Worm (Caenorhabditis elegans) whole organism, mixed stage, embryonic: ENCODE results near the gene die-1.

Experiments
- M03D4.4 ChIP-seq: sonication (generic microtip); optimal IDR thresholded peaks from 2 replicates; lab custom pipeline; 2017; ENCODE audit warnings: mild to moderate bottlenecking, missing genetic modification characterization, missing compliant biosample characterization
- bed-3 ChIP-seq: fragments of 200-800 bp; sonication (Bioruptor generic); optimal IDR thresholded peaks from 3 replicates; lab custom pipeline; 2018; ENCODE audit warnings: mild to moderate bottlenecking, missing genetic modification characterization, moderate library complexity, missing compliant biosample characterization
- blmp-1 ChIP-seq: fragments of 150-350 bp; optimal IDR thresholded peaks from 2 replicates; lab custom pipeline; 2014; ENCODE audit warnings: missing biosample characterization, missing genetic modification characterization
- ceh-39 ChIP-seq: fragments of 150-350 bp; optimal IDR thresholded peaks from 2 replicates; lab custom pipeline; 2014; ENCODE audit warnings: missing biosample characterization, missing genetic modification characterization
- ceh-43 ChIP-seq: fragments of 200-800 bp; sonication (Bioruptor generic); optimal IDR thresholded peaks from 2 replicates; lab custom pipeline; 2018; ENCODE audit warnings: mild to moderate bottlenecking, missing genetic modification characterization, moderate library complexity, missing compliant biosample characterization
- ceh-83 ChIP-seq: fragments of 200-800 bp; sonication (Bioruptor generic); optimal IDR thresholded peaks from 2 replicates; lab custom pipeline; 2018; ENCODE audit warnings: mild to moderate bottlenecking, missing genetic modification characterization, missing compliant biosample characterization
- ces-1 ChIP-seq: fragments of 150-350 bp; optimal IDR thresholded peaks from 2 replicates; lab custom pipeline; 2014; ENCODE audit warnings: missing biosample characterization, missing genetic modification reagents, missing genetic modification characterization
- drap-1 ChIP-seq: fragments of 200-800 bp; sonication (Bioruptor generic); optimal IDR thresholded peaks from 3 replicates; lab custom pipeline; 2018; ENCODE audit warnings: mild to moderate bottlenecking, missing genetic modification characterization, missing compliant biosample characterization
- elt-1 ChIP-seq: sonication (generic microtip); optimal IDR thresholded peaks from 2 replicates; lab custom pipeline; 2017; ENCODE audit warnings: missing genetic modification characterization, mild to moderate bottlenecking, missing compliant biosample characterization, antibody characterized with exemption, moderate library complexity, borderline replicate concordance; ENCODE audit not compliant: insufficient read depth
- elt-3 ChIP-seq: fragments of 150-350 bp; optimal IDR thresholded peaks from 2 replicates; lab custom pipeline; 2014; ENCODE audit warnings: missing biosample characterization, missing genetic modification characterization
- flh-1 ChIP-seq: fragments of 200-800 bp; sonication (Bioruptor generic); optimal IDR thresholded peaks from 2 replicates; lab custom pipeline; 2018; ENCODE audit warnings: mild to moderate bottlenecking, missing genetic modification characterization, moderate library complexity, missing compliant biosample characterization
- hlh-1 ChIP-seq: fragments of 150-350 bp; optimal IDR thresholded peaks from 2 replicates; lab custom pipeline; 2014; ENCODE audit warnings: missing biosample characterization, missing genetic modification reagents, missing genetic modification characterization
- lin-13 ChIP-seq: fragments of 150-350 bp; optimal IDR thresholded peaks from 2 replicates; lab custom pipeline; 2014; ENCODE audit warnings: missing biosample characterization, missing genetic modification characterization
- lin-32 ChIP-seq: fragments of 200-800 bp; sonication (Bioruptor generic); optimal IDR thresholded peaks from 2 replicates; lab custom pipeline; 2018; ENCODE audit warnings: mild to moderate bottlenecking, missing genetic modification characterization, missing compliant biosample characterization
- lsy-2 ChIP-seq: fragments of 150-350 bp; optimal IDR thresholded peaks from 2 replicates; lab custom pipeline; 2014; ENCODE audit warnings: missing biosample characterization, missing genetic modification characterization
- mab-5 ChIP-seq: fragments of 150-350 bp; optimal IDR thresholded peaks from 2 replicates; lab custom pipeline; 2014; ENCODE audit warnings: missing biosample characterization, missing genetic modification characterization
- mep-1 ChIP-seq: fragments of 150-350 bp; optimal IDR thresholded peaks from 2 replicates; lab custom pipeline; 2017; ENCODE audit warnings: missing biosample characterization, missing genetic modification reagents, missing genetic modification characterization, inconsistent platforms
- mls-2 ChIP-seq: sonication (generic microtip); optimal IDR thresholded peaks from 2 replicates; lab custom pipeline; 2016; ENCODE audit warnings: mild to moderate bottlenecking, missing genetic modification characterization, moderate library complexity, missing compliant biosample characterization
- nhr-12 ChIP-seq: fragments of 150-350 bp; optimal IDR thresholded peaks from 2 replicates; lab custom pipeline; 2014; ENCODE audit warnings: missing biosample characterization, missing genetic modification characterization
- nhr-2 ChIP-seq: fragments of 150-350 bp; optimal IDR thresholded peaks from 2 replicates; lab custom pipeline; 2014; ENCODE audit warnings: missing biosample characterization, missing genetic modification characterization
- nhr-237 ChIP-seq: fragments of 150-350 bp; optimal IDR thresholded peaks from 2 replicates; lab custom pipeline; 2014; ENCODE audit warnings: missing biosample characterization, missing genetic modification characterization
- nhr-28 ChIP-seq: fragments of 150-350 bp; optimal IDR thresholded peaks from 2 replicates; lab custom pipeline; 2014; ENCODE audit warnings: missing biosample characterization, missing genetic modification characterization
- nhr-76 ChIP-seq: sonication (generic microtip); optimal IDR thresholded peaks from 2 replicates; lab custom pipeline; 2017; ENCODE audit warnings: missing biosample characterization, missing genetic modification characterization
- pha-4 ChIP-seq: fragments of 150-350 bp; optimal IDR thresholded peaks from 2 replicates; lab custom pipeline; 2018; ENCODE audit warnings: missing biosample characterization, missing genetic modification reagents, missing genetic modification characterization
- snpc-4 ChIP-seq: fragments of 150-350 bp; optimal IDR thresholded peaks from 2 replicates; lab custom pipeline; 2014; ENCODE audit warnings: missing biosample characterization, missing genetic modification characterization
- sptf-1 ChIP-seq: sonication (generic microtip); optimal IDR thresholded peaks from 2 replicates; lab custom pipeline; 2017; ENCODE audit warnings: mild to moderate bottlenecking, missing genetic modification characterization, moderate library complexity, missing compliant biosample characterization
- tbx-8 ChIP-seq: fragments of 200-800 bp; sonication (Bioruptor generic); optimal IDR thresholded peaks from 2 replicates; lab custom pipeline; 2018; ENCODE audit warnings: mild to moderate bottlenecking, missing genetic modification characterization, moderate library complexity, missing compliant biosample characterization
- unc-120 ChIP-seq: sonication (generic microtip); optimal IDR thresholded peaks from 2 replicates; lab custom pipeline; 2017; ENCODE audit warnings: missing genetic modification characterization, missing compliant biosample characterization; ENCODE audit not compliant: poor library complexity, severe bottlenecking
- unc-39 ChIP-seq: fragments of 150-350 bp; optimal IDR thresholded peaks from 2 replicates; lab custom pipeline; 2014; ENCODE audit warnings: missing biosample characterization, missing genetic modification characterization
- unc-62 ChIP-seq: fragments of 150-350 bp; optimal IDR thresholded peaks from 2 replicates; lab custom pipeline; 2014; ENCODE audit warnings: missing biosample characterization, missing genetic modification reagents, missing genetic modification characterization
- zip-8 ChIP-seq: fragments of 150-350 bp; optimal IDR thresholded peaks from 2 replicates; lab custom pipeline; 2014; ENCODE audit warnings: missing biosample characterization, missing genetic modification characterization
- ztf-11 ChIP-seq: fragments of 150-350 bp; optimal IDR thresholded peaks from 2 replicates; lab custom pipeline; 2014; ENCODE audit warnings: missing biosample characterization, missing genetic modification characterization

Gene die-1

DNA sequence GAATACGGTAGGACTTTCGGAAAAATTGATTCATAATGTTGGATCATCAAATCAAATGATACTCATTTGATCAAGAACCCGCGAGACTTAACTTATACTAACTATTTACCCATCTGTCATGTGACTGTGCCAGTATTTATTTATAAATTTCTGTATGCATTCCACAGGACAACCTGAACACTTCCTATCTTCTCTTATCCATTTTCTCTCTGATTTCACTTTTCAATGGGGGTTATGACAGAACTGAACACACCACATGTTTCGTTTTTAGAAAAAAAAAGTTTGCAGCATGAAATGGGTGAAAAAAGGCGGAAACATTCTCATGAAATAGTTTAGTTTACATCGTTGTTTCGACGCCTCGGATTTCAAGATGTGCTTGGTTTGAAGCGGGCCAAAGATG, 50.2 kb downstream of the die-1 start:
- TF ChIP-seq zip-8 (tag; lab: Kevin White, UChicago), result no peak
- no peak for TF ChIP-seq nhr-12 (tag; lab: Kevin White, UChicago)
- no peak for TF ChIP-seq M03D4.4 (tag; lab: Kevin White, UChicago)
- no peak for TF ChIP-seq ceh-83 (GFP tag; lab: Kevin White, UChicago)
- TF ChIP-seq ceh-39 (tag; lab: Kevin White, UChicago), result no peak
- TF ChIP-seq mab-5, result no peak
- TF ChIP-seq ztf-11 (tag; lab: Kevin White, UChicago), result no peak
- no peak for TF ChIP-seq flh-1 (GFP tag; lab: Kevin White, UChicago)
- TF ChIP-seq unc-62 (GFP tag; lab: Kevin White, UChicago), result no peak
- no peak for TF ChIP-seq sptf-1 (tag; lab: Kevin White, UChicago)
- TF ChIP-seq blmp-1, result no peak
- TF ChIP-seq ceh-43 (GFP tag; lab: Kevin White, UChicago), result no peak
- TF ChIP-seq lsy-2 (tag; lab: Kevin White, UChicago), result no peak

DNA sequence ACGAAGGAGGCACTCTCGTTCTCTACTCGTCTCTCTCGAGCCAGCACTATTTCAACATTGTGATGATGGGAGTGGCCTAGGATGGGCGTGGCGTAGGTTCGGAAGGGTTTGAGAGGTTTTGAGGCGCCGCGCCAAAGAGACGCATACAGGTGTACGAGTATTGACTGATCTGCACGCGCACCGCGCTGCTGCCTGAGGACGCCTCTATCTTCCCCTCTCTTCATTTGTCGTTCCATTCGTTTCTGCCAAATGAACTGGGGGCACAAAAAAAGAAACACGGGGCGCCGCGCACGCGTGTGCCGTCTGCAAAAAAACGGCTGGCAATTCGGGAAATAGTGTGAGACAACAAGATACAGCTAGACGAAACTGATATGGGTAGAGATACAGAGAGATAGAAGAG, 51.7 kb downstream of the die-1 start, which contains the start of gene lec-2:
Gene lec-2 (minus strand): TSS at position 171 of the 400 bp plus-strand sequence.
- TF ChIP-seq flh-1 (GFP tag; lab: Kevin White, UChicago) (no peak), mls-2 (tag; lab: Kevin White, UChicago) (no peak), hlh-1 (no peak), mab-5 (no peak), nhr-2 (no peak), ces-1 (GFP tag; lab: Kevin White, UChicago) (no peak), ztf-11 (tag; lab: Kevin White, UChicago) (no peak), bed-3 (no peak), blmp-1 (no peak), lin-13 (tag; lab: Kevin White, UChicago) (no peak), unc-39 (no peak), sptf-1 (tag; lab: Kevin White, UChicago) (no peak), mep-1 (no peak), pha-4 (tag; lab: Kevin White, UChicago) (no peak), lsy-2 (tag; lab: Kevin White, UChicago) (no peak), unc-120 (tag; lab: Kevin White, UChicago) (no peak), nhr-28 (no peak), nhr-237 (tag; lab: Kevin White, UChicago) (no peak)

DNA sequence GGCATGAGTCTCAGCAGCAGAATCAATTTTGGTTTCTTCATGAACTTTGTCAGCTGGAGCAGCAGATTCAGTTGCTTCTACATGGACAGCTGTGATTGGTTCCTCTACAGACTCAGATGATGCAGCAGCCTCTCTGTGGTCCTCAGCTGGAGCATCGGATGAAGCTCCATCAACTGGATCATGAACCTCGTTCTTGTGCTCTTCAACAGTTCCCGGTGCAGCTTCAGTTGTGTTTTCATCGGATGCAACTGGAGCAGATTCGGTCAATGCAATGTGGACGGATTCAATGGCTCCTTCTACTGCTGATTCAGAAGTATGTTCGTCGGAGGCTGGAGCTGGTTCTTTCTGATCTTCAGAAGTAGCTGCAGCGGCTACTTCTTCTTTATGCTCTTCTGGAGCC, 53.3 kb downstream of the die-1 start:
- TF ChIP-seq unc-39 (no peak), snpc-4 (tag; lab: Kevin White, UChicago) (no peak), pha-4 (tag; lab: Kevin White, UChicago) (no peak), nhr-2 (no peak), mep-1 (no peak), ces-1 (GFP tag; lab: Kevin White, UChicago) (no peak), bed-3 (no peak), nhr-237 (tag; lab: Kevin White, UChicago) (no peak), lin-32 (GFP tag; lab: Kevin White, UChicago) (no peak)

DNA sequence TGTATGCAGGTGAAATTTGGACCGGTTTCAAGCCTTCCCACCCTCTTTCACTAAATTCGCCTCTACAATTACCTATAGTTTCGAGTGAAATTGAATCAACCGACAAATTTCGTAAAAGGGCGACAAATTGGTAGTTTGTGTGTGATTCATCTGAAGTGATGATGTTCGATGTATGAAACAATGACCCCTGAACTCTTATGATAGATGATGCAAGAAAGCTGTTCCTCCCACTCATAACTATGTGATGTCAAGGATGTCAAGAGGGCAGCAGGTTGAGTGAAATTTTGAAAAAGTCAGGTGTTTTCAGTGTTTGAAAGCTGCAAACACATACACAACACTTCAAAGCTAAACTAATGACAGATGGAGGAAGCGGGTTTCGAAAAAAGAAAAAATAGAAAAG, 55.2 kb downstream of the die-1 start:
- TF ChIP-seq elt-3 (tag; lab: Kevin White, UChicago) (no peak), nhr-12 (tag; lab: Kevin White, UChicago) (no peak), nhr-237 (tag; lab: Kevin White, UChicago) (no peak), elt-1 (tag; lab: Kevin White, UChicago) (no peak), ztf-11 (tag; lab: Kevin White, UChicago) (no peak), sptf-1 (tag; lab: Kevin White, UChicago) (no peak), ceh-39 (tag; lab: Kevin White, UChicago) (no peak), lin-32 (GFP tag; lab: Kevin White, UChicago) (no peak), hlh-1 (no peak), nhr-76 (tag; lab: Kevin White, UChicago) (no peak), mab-5 (no peak), mep-1 (no peak)

DNA sequence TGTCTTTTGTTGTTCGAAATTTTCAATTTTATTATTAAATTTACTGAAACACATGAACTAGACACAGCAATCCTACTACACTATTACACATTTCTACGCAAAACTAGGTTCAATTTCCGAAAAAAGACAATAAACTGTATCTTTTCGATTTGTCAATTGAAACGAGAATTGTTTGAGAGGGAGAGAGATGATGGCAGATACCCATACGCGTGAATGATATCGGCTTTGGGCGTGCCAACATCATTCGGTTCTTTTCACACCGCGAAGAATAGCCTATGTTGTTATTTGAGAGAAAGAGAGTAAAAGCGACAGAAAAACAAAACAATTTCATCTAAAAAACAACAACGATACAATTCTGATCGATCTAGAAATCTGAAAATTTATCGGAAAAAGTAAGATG, 56.0 kb downstream of the die-1 start:
- TF ChIP-seq ceh-83 (GFP tag; lab: Kevin White, UChicago) (no peak), ces-1 (GFP tag; lab: Kevin White, UChicago) (no peak), nhr-76 (tag; lab: Kevin White, UChicago) (no peak), drap-1 (GFP tag; lab: Kevin White, UChicago) (no peak), blmp-1 (no peak), elt-1 (tag; lab: Kevin White, UChicago) (no peak), lsy-2 (tag; lab: Kevin White, UChicago) (no peak), snpc-4 (tag; lab: Kevin White, UChicago) (no peak), tbx-8 (no peak), zip-8 (tag; lab: Kevin White, UChicago) (no peak), mep-1 (no peak), unc-39 (no peak), nhr-12 (tag; lab: Kevin White, UChicago) (no peak), mls-2 (tag; lab: Kevin White, UChicago) (no peak), bed-3 (no peak), nhr-28 (no peak)
